Fruit fly (Drosophila melanogaster): ENCODE measurements around the gene CG4842.

Gene CG4842

DNA sequence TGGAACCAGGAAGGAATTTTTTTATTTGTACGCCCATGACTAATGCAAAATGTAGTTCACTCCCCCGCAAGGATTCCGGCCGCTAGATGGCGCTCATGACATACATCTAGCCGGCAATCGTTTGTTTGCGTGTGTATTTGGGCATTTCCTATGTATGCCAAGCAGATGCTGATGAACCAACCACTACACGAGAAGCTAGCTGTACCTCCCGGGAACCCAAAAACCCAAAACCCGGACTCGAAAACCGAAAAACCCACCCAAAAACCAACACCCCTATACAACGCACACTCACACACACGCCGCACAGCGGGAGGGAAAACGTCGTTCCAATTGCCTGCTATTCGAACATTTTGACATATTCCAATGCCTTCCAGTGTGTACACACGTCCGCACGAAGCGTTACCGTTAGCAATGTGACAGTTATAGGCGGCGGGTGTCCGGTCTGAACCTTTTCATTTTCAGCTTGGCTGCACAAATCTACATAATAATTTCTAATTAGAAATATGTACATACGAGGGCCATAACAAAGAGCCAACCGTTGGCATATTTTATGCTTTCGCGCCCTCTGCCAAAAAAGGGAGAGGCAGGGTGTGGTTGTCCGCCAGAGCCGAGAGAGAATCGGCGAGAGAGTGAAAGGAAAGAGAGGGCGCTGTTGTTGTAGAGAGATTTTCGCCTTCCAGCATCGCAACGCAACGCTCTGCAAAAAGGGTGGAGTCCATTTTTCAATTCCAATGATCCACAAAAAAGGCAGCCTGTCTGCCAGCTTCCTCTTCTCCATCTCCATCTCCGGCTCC, 39.8 kb downstream of the CG4842 start (continued):
- TF ChIP-seq Antp (GFP tag; optimal IDR thresholded peaks at IDR 0.05) (no peak), unpg (GFP tag; optimal IDR thresholded peaks at IDR 0.05) (no peak), CG1647 (GFP tag; optimal IDR thresholded peaks at IDR 0.05) (no peak), CG31224 (GFP tag; IDR thresholded peaks at IDR 0.05) (no peak), CG31441 (GFP tag; IDR thresholded peaks at IDR 0.05) (no peak), stc (GFP tag; IDR thresholded peaks at IDR 0.05) (no peak), cas (GFP tag; IDR thresholded peaks at IDR 0.05) (no peak), maf-S (GFP tag; optimal IDR thresholded peaks at IDR 0.05) (no peak), ssp (GFP tag; IDR thresholded peaks at IDR 0.05) (no peak), B-H1 (GFP tag; IDR thresholded peaks at IDR 0.05) (no peak), Meics (GFP tag; optimal IDR thresholded peaks at IDR 0.05) (no peak), CG10431 (GFP tag; optimal IDR thresholded peaks at IDR 0.05) (no peak), ham (GFP tag; IDR thresholded peaks at IDR 0.05) (no peak), jumu (GFP tag; optimal IDR thresholded peaks at IDR 0.05) (no peak), Adf1 (GFP tag; IDR thresholded peaks at IDR 0.05) (no peak), Dek (tag; optimal IDR thresholded peaks at IDR 0.05) (no peak), gt (GFP tag; IDR thresholded peaks at IDR 0.05) (no peak), D19B (GFP tag; optimal IDR thresholded peaks at IDR 0.05) (no peak), abd-A (tag; optimal IDR thresholded peaks at IDR 0.05) (peak; percentile 74), CG11723 (GFP tag; optimal IDR thresholded peaks at IDR 0.05) (no peak), Asciz (GFP tag; optimal IDR thresholded peaks at IDR 0.05) (no peak), stwl (tag; optimal IDR thresholded peaks at IDR 0.05) (peak; percentile 98), Elba2 (GFP tag; optimal IDR thresholded peaks at IDR 0.05) (peak; percentile 83), slbo (GFP tag; IDR thresholded peaks at IDR 0.05) (no peak), unc-4 (GFP tag; IDR thresholded peaks at IDR 0.05; ENCODE audit: partially characterized antibody) (no peak), CG18619 (GFP tag; optimal IDR thresholded peaks at IDR 0.05) (no peak), gcm (GFP tag; optimal IDR thresholded peaks at IDR 0.05) (peak; percentile 34), CG13123 (GFP tag; optimal IDR thresholded peaks at IDR 0.05) (no peak), CG32772 (GFP tag; IDR thresholded peaks at IDR 0.05) (no peak), CG1233 (GFP tag; optimal IDR thresholded peaks at IDR 0.05) (no peak), Dbx (GFP tag; IDR thresholded peaks at IDR 0.05) (no peak), Myb (GFP tag; optimal IDR thresholded peaks at IDR 0.05) (no peak), CG6654 (GFP tag; optimal IDR thresholded peaks at IDR 0.05) (no peak), CG15514 (GFP tag; optimal IDR thresholded peaks at IDR 0.05) (no peak), Vsx1 (GFP tag; optimal IDR thresholded peaks at IDR 0.05) (no peak), btn (GFP tag; optimal IDR thresholded peaks at IDR 0.05) (no peak), CG15479 (GFP tag; optimal IDR thresholded peaks at IDR 0.05) (no peak), onecut (GFP tag; IDR thresholded peaks at IDR 0.05) (no peak), kah (GFP tag; optimal IDR thresholded peaks at IDR 0.05) (no peak), sim (GFP tag; IDR thresholded peaks at IDR 0.05) (no peak), CG30020 (tag; optimal IDR thresholded peaks at IDR 0.05) (no peak), ato (GFP tag; IDR thresholded peaks at IDR 0.05; ENCODE audit: partially characterized antibody) (no peak), CG14710 (tag; optimal IDR thresholded peaks at IDR 0.05) (peak; percentile 99), zen2 (GFP tag; IDR thresholded peaks at IDR 0.05; ENCODE audit: partially characterized antibody) (0 out of 3 replicates have a peak, but pooled peaks have one; percentile 33), Ptx1 (GFP tag; IDR thresholded peaks at IDR 0.05) (no peak), CG10321 (GFP tag; IDR thresholded peaks at IDR 0.05) (no peak), CG31388 (GFP tag; optimal IDR thresholded peaks at IDR 0.05) (no peak), Hr78 (GFP tag; optimal IDR thresholded peaks at IDR 0.05) (no peak), CG3281 (GFP tag; optimal IDR thresholded peaks at IDR 0.05) (no peak), sd (tag; optimal IDR thresholded peaks at IDR 0.05) (peak; percentile 36)

Measured in whole organism, embryonic.